Worm (Caenorhabditis elegans) whole organism, early embryonic: ENCODE results near the gene C27D6.3.
"Not testable (repeated sequence)": the region's sequence is repeated elsewhere in the genome, so short reads cannot be mapped to it uniquely, and the experiment has no call there.

ENCODE experiments used
- B0310.2 ChIP-seq: sonication (generic microtip); optimal IDR thresholded peaks from 2 replicates; lab custom pipeline; 2016; ENCODE audit warnings: mild to moderate bottlenecking, missing genetic modification characterization, missing compliant biosample characterization
- F13C5.2 ChIP-seq: sonication (generic microtip); optimal IDR thresholded peaks from 2 replicates; lab custom pipeline; 2017; ENCODE audit warnings: mild to moderate bottlenecking, missing genetic modification characterization, inconsistent platforms, missing compliant biosample characterization
- aly-1 ChIP-seq: sonication (generic microtip); optimal IDR thresholded peaks from 2 replicates; lab custom pipeline; 2016; ENCODE audit warnings: missing genetic modification characterization, missing compliant biosample characterization
- ama-1 ChIP-seq: fragments of 150-350 bp; optimal IDR thresholded peaks from 2 replicates; lab custom pipeline; 2014
- ceh-13 ChIP-seq: fragments of 200-800 bp; sonication (Bioruptor generic); optimal IDR thresholded peaks from 2 replicates; lab custom pipeline; 2018; ENCODE audit warnings: mild to moderate bottlenecking, missing genetic modification characterization, missing compliant biosample characterization
- ceh-36 ChIP-seq: sonication (generic microtip); optimal IDR thresholded peaks from 2 replicates; lab custom pipeline; 2016; ENCODE audit warnings: missing genetic modification characterization, inconsistent platforms, missing compliant biosample characterization
- ets-7 ChIP-seq: sonication (generic microtip); optimal IDR thresholded peaks from 2 replicates; lab custom pipeline; 2016; ENCODE audit warnings: missing genotype, missing genetic modification characterization, missing compliant biosample characterization
- flt-1 ChIP-seq: fragments of 200-800 bp; sonication (Bioruptor generic); IDR thresholded peaks from 2 replicates; pipeline ENCODE4 v1.3.6; 2022; ENCODE audit warnings: missing genetic modification characterization, missing compliant biosample characterization
- hmbx-1 ChIP-seq: sonication (generic microtip); optimal IDR thresholded peaks from 2 replicates; lab custom pipeline; 2016; ENCODE audit warnings: mild to moderate bottlenecking, missing genetic modification characterization, missing compliant biosample characterization
- hmg-4 ChIP-seq: fragments of 200-800 bp; sonication (Bioruptor generic); optimal IDR thresholded peaks from 2 replicates; lab custom pipeline; 2018; ENCODE audit warnings: mild to moderate bottlenecking, missing genetic modification characterization, missing compliant biosample characterization
- hnd-1 ChIP-seq: sonication (generic microtip); optimal IDR thresholded peaks from 2 replicates; lab custom pipeline; 2016; ENCODE audit warnings: missing genetic modification characterization, missing compliant biosample characterization
- pes-1 ChIP-seq: fragments of 200-800 bp; sonication (Bioruptor generic); IDR thresholded peaks from 2 replicates; pipeline ENCODE4 v1.3.6; 2022; ENCODE audit warnings: missing genetic modification reagents, missing genetic modification characterization, missing compliant biosample characterization
- scrt-1 ChIP-seq: fragments of 200-800 bp; sonication (Bioruptor generic); IDR thresholded peaks from 2 replicates; pipeline ENCODE4 v1.3.6; 2022; ENCODE audit warnings: missing genetic modification characterization, missing compliant biosample characterization
- sea-1 ChIP-seq: fragments of 200-800 bp; sonication (Bioruptor generic); conservative IDR thresholded peaks from 2 replicates; pipeline ENCODE4 v1.3.6; 2022; ENCODE audit warnings: missing genetic modification characterization, missing compliant biosample characterization
- tbx-11 ChIP-seq: fragments of 200-800 bp; sonication (Bioruptor generic); IDR thresholded peaks from 2 replicates; pipeline ENCODE4 v1.3.6; 2022; ENCODE audit warnings: missing genetic modification characterization, missing compliant biosample characterization
- tbx-37 ChIP-seq: fragments of 200-800 bp; sonication (Bioruptor generic); conservative IDR thresholded peaks from 2 replicates; pipeline ENCODE4 v1.3.6; 2022; ENCODE audit warnings: missing genetic modification reagents, missing genetic modification characterization, missing compliant biosample characterization
- tra-4 ChIP-seq: sonication (generic microtip); optimal IDR thresholded peaks from 2 replicates; lab custom pipeline; 2017; ENCODE audit warnings: missing genetic modification characterization, missing compliant biosample characterization

Gene C27D6.3

ce11 chrII:5171610-5172009 lies 2.7 kb downstream of the C27D6.3 start, which contains the start of gene C27D6.15:
TSS of gene C27D6.15 (plus strand) at chrII:5171910.
- no peak for TF ChIP-seq sea-1 (GFP tag; lab: Robert Waterston, UW)
- no peak for TF ChIP-seq tbx-11 (GFP tag; lab: Robert Waterston, UW)
- TF ChIP-seq B0310.2: no peak
- TF ChIP-seq hmg-4: no peak
- TF ChIP-seq pes-1 (GFP tag; lab: Robert Waterston, UW): no peak
- no peak for TF ChIP-seq scrt-1 (GFP tag; lab: Robert Waterston, UW)
- TF ChIP-seq hmbx-1 (tag; lab: Kevin White, UChicago): no peak
- no peak for TF ChIP-seq flt-1 (GFP tag; lab: Robert Waterston, UW)
- TF ChIP-seq ama-1 (lab: Kevin White, UChicago): no peak
- TF ChIP-seq hnd-1: no peak
- TF ChIP-seq ceh-13: no peak
- TF ChIP-seq ceh-36 (tag; lab: Kevin White, UChicago): no peak
- no peak for TF ChIP-seq F13C5.2 (tag; lab: Kevin White, UChicago)
- no peak for TF ChIP-seq aly-1 (tag; lab: Kevin White, UChicago)
- no peak for TF ChIP-seq tra-4 (tag; lab: Kevin White, UChicago)
- no peak for TF ChIP-seq tbx-37
- TF ChIP-seq ets-7 (tag; lab: Kevin White, UChicago): no peak

- TF ChIP-seq ama-1 (lab: Kevin White, UChicago): no peak
- no peak for TF ChIP-seq ceh-36 (tag; lab: Kevin White, UChicago)
- no peak for TF ChIP-seq aly-1 (tag; lab: Kevin White, UChicago)
These were observed 3.3 kb downstream of the C27D6.3 start, which contains the start of gene srb-1 for ce11 chrII:5170932-5171331. TSS of gene srb-1 (minus strand) at chrII:5171032.

DNA sequence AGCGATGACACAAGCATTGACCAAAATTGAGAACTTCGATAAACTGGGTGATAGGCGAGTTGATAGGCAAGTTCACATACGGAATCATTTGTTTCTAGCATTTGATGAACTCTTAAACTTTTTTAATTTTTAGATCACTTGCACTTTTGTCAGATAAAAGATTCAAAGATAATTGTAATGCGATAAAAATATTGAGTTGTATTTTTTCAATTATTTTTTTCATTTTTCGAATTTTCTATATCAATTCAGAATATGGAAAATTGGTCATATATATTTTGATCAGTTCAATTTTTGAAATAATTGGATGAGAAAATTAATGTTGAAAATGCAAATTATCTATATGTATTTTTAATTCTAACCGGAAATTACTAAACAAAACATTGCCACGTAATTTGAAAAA lies 7.5 kb downstream of the C27D6.3 start, which contains the start of gene srb-3:
Gene srb-3, minus strand, starts transcription at position 101 of the 400 bp plus-strand sequence.
- TF ChIP-seq tbx-37: no peak
- no peak for TF ChIP-seq sea-1 (GFP tag; lab: Robert Waterston, UW)
- TF ChIP-seq F13C5.2 (tag; lab: Kevin White, UChicago): no peak
- no peak for TF ChIP-seq tbx-11 (GFP tag; lab: Robert Waterston, UW)
- no peak for TF ChIP-seq tra-4 (tag; lab: Kevin White, UChicago)
- TF ChIP-seq hmbx-1 (tag; lab: Kevin White, UChicago): no peak

- no peak for TF ChIP-seq aly-1 (tag; lab: Kevin White, UChicago)
- TF ChIP-seq B0310.2: no peak
- TF ChIP-seq ceh-36 (tag; lab: Kevin White, UChicago): no peak
- TF ChIP-seq pes-1 (GFP tag; lab: Robert Waterston, UW): no peak
- TF ChIP-seq hmg-4: no peak
- TF ChIP-seq hmbx-1 (tag; lab: Kevin White, UChicago): no peak
- no peak for TF ChIP-seq tbx-11 (GFP tag; lab: Robert Waterston, UW)
- TF ChIP-seq ama-1 (lab: Kevin White, UChicago): no peak
- no peak for TF ChIP-seq tra-4 (tag; lab: Kevin White, UChicago)
- TF ChIP-seq ceh-13: no peak
- no peak for TF ChIP-seq flt-1 (GFP tag; lab: Robert Waterston, UW)
- no peak for TF ChIP-seq scrt-1 (GFP tag; lab: Robert Waterston, UW)
- TF ChIP-seq F13C5.2 (tag; lab: Kevin White, UChicago): no peak
- no peak for TF ChIP-seq sea-1 (GFP tag; lab: Robert Waterston, UW)
- no peak for TF ChIP-seq ets-7 (tag; lab: Kevin White, UChicago)
- TF ChIP-seq hnd-1: no peak
- TF ChIP-seq tbx-37: no peak
These were observed 11.0 kb downstream of the C27D6.3 start, which contains the start of gene srb-5 for ce11 chrII:5163283-5163682. TSS of gene srb-5 (minus strand) at chrII:5163383.

DNA sequence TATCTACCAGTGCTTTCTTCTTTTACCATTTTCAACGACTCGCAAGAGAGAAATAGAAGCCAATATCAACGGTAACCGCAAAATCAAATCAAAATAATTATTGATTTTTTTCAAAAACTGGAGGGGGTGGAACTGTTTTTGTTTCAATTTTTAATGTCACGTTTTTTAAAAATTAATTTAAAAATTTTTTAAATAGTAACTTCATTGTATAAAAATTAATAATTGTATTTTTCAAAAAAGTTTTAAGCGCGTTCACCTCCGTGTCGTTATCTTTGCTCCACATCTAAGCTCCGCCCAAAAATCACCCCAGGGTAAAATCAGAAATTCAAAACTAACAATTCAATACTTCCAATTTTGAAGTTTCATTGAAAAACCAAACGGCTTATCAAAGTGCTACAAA lies 13.2 kb downstream of the C27D6.3 start, which contains the start of gene C27D6.11:
Gene C27D6.11, minus strand, starts transcription at position 101 of the 400 bp plus-strand sequence.
- no peak for TF ChIP-seq F13C5.2 (tag; lab: Kevin White, UChicago)
- no peak for TF ChIP-seq flt-1 (GFP tag; lab: Robert Waterston, UW)
- TF ChIP-seq aly-1 (tag; lab: Kevin White, UChicago): no peak
- no peak for TF ChIP-seq hnd-1
- TF ChIP-seq tra-4 (tag; lab: Kevin White, UChicago): no peak

ce11 chrII:5158774-5159173 lies 15.5 kb downstream of the C27D6.3 start, which contains the start of gene F58A6.9:
TSS of gene F58A6.9 (minus strand) at chrII:5158874.
- TF ChIP-seq tbx-11, sea-1, flt-1 (GFP tag; lab: Robert Waterston, UW): not testable (repeated sequence)

DNA sequence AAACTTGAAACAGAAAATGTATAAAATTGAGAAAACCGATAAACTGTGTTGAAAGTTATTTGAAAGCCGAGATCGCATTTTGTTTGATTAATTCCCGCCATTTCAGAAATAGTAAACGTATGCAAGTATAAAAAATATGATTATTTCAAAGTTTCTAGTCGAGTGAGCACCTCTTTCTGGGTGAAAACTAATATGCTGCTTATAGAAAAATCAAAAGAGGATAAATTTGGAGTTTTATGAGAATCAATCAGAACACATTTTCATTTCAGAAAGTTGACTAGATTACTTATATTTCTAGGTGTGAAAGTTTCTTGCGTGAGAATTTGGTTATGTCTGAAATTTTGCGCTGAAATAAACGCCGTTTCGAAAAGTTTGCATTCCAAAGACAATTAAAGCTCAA lies 16.7 kb downstream of the C27D6.3 start, which contains the start of gene srb-13:
Gene srb-13, minus strand, starts transcription at position 101 of the 400 bp plus-strand sequence.
- TF ChIP-seq tra-4 (tag; lab: Kevin White, UChicago) (no peak), tbx-11 (GFP tag; lab: Robert Waterston, UW) (no peak)

DNA sequence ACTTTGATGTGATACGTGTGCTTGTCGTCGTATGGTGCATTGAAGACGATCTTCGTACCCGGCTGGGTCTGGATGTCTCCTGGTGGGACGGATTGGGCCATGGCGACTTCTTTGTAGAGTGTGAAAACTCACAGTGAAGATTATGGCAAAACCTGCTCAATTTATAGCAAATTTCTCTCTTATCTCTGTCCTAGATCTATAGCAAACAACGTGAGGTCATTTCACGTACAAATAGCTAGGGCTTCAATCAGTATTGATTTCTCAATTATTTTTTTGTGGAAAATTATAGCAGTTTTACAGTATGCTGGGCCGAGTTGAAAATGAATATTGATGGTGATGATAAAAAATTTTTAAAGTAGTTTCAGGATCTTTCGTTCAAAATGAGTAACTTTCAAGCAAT lies 17.3 kb downstream of the C27D6.3 start, which contains the start of gene msp-45:
Gene msp-45, minus strand, starts transcription at position 101 of the 400 bp plus-strand sequence.
- TF ChIP-seq tbx-37 (no peak), aly-1 (tag; lab: Kevin White, UChicago) (no peak), sea-1 (GFP tag; lab: Robert Waterston, UW) (no peak), B0310.2 (no peak), F13C5.2 (tag; lab: Kevin White, UChicago) (no peak), flt-1 (GFP tag; lab: Robert Waterston, UW) (no peak), tbx-11 (GFP tag; lab: Robert Waterston, UW) (no peak), hnd-1 (no peak), hmg-4 (no peak), ceh-13 (no peak), hmbx-1 (tag; lab: Kevin White, UChicago) (no peak)
